Worm (Caenorhabditis elegans): ENCODE measurements around the gene C14C6.8.

ce11 chrV:565984-566383, 13.0 kb upstream of the C14C6.8 start, which contains the start of gene sri-73:
- TF ChIP-seq ztf-11 (tag; optimal IDR thresholded peaks at IDR 0.05) (no peak), pha-4 (tag; optimal IDR thresholded peaks at IDR 0.05) (no peak), nhr-12 (tag; optimal IDR thresholded peaks at IDR 0.05) (no peak), nhr-76 (tag; optimal IDR thresholded peaks at IDR 0.05) (no peak), zip-8 (tag; optimal IDR thresholded peaks at IDR 0.05) (no peak), snpc-4 (tag; optimal IDR thresholded peaks at IDR 0.05) (no peak), sptf-1 (tag; optimal IDR thresholded peaks at IDR 0.05) (no peak)
